Fruit fly (Drosophila melanogaster): ENCODE data around the gene CG31189.

The CG31189 gene

DNA sequence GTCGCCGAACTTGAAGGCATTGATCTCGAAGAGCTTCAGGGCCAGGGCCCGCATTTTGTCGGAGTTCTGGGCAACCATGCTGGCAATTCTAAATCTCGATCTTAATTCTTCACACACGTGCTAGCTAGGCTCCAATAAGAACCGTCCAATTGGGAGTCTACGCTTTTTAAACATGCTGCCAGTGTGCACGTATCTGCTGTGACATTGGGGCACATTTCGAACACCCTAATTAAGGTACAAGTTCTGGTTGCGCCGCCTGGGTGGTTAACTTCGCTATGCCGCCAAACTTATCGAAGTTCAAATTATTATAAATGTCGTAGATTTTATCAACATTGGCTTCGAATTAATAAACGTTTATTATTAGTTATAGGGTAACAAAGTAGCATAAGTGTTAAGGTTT is 27.5 kb upstream of the CG31189 start, which contains the start of gene r-l:
Gene r-l (minus strand): TSS at position 179 of the 400 bp plus-strand sequence.
- TF ChIP-seq Myc (optimal IDR thresholded peaks at IDR 0.05), result no peak
- no peak for TF ChIP-seq ttk (optimal IDR thresholded peaks at IDR 0.05)
- no peak for TF ChIP-seq Sin3A (optimal IDR thresholded peaks at IDR 0.05)
- no peak for TF ChIP-seq insv (optimal IDR thresholded peaks at IDR 0.05)
- no peak for TF ChIP-seq h (optimal IDR thresholded peaks at IDR 0.05)
- TF ChIP-seq psq (optimal IDR thresholded peaks at IDR 0.05), result no peak

DNA sequence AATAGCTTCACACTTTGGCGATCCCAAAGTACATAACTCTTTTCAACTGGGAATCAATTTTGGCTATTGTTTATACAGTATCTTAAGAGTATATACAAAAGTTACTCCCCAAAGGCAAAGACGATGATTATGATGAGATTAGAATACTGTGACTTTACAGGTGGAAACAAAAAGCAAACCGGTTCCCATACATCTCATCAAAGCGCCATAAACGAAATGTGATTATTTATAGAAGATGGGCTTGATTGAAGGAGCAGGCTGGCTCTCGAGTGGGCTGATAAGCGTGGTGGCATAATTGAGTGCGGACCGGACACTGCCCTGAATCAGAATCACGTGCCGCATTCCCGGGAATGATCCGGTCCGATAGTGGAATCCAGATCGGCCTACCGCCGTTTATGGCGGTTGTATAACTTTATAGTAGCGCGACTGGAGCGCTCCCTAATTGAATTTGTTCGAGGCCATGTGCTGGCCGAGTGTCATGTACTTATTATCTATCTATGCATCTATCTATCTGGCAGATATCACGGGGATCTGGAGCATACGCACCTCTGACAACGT is 26.4 kb upstream of the CG31189 start:
- TF ChIP-seq Sin3A (optimal IDR thresholded peaks at IDR 0.05) (no peak), insv (optimal IDR thresholded peaks at IDR 0.05) (no peak), ttk (optimal IDR thresholded peaks at IDR 0.05) (no peak), psq (optimal IDR thresholded peaks at IDR 0.05) (no peak), Myc (optimal IDR thresholded peaks at IDR 0.05) (no peak), h (optimal IDR thresholded peaks at IDR 0.05) (no peak)

DNA sequence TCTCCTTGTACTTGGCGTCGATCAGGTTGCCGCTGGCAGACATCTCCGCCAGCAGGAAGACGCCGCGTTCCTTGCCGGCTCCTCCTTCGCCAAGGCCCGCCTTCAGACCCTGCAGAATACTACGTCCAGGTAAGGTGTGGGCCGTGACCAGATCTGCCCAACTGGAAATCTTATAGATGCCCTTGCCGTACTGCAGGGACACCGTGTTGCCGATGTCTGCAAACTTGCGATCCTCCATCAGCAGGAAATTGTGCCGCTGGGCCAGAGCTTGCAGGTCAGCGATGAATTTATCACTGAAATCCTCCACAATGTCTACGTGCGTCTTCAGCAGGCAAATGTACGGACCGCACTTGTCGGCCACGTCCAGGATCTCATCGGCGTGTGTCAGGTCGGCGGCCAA is 25.7 kb upstream of the CG31189 start:
- peak; percentile 51 for TF ChIP-seq insv (optimal IDR thresholded peaks at IDR 0.05)
- TF ChIP-seq ttk (optimal IDR thresholded peaks at IDR 0.05), result no peak

DNA sequence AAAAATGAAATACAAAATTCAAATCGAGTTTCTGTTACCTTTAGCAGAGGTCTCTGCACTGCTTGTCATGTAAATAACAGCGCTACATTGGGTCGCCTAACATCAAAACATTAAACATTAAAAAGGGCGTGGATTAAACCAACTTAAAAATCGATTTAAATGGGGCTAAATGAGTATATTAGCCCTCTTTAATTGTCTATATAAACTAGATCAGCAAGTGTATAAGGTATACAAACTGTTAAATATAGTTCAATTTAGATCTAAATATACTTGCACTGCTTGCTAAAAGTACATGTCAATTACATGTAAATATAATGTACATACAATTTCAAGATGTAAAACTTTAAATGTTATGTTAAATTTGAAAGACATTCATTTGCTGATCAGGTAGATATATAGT is 24.1 kb upstream of the CG31189 start:
- TF ChIP-seq ttk (optimal IDR thresholded peaks at IDR 0.05), result no peak
- TF ChIP-seq psq (optimal IDR thresholded peaks at IDR 0.05), result no peak
- TF ChIP-seq insv (optimal IDR thresholded peaks at IDR 0.05), result no peak
- no peak for TF ChIP-seq Myc (optimal IDR thresholded peaks at IDR 0.05)
- no peak for TF ChIP-seq Sin3A (optimal IDR thresholded peaks at IDR 0.05)
- TF ChIP-seq h (optimal IDR thresholded peaks at IDR 0.05), result no peak

DNA sequence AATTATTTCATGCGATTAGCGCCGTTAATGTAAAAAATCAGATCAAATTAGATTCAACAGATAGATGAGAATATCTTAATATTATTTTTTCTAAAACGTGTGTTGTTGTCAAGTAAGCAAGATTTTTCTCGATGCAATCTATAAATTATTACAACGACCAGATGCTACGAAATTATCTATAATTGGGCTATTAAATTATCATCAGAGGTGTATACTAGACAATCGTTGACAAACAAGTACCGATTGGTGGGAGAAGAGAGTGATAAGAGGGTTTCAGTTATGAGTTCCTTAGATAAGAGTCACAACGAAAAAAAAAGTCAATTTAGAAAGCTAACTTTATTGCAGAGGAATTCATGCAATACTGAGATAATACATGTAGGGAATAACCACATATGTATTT is 21.9 kb upstream of the CG31189 start:
- TF ChIP-seq psq (optimal IDR thresholded peaks at IDR 0.05) (no peak), insv (optimal IDR thresholded peaks at IDR 0.05) (no peak), h (optimal IDR thresholded peaks at IDR 0.05) (no peak), Sin3A (optimal IDR thresholded peaks at IDR 0.05) (no peak), ttk (optimal IDR thresholded peaks at IDR 0.05) (no peak), Myc (optimal IDR thresholded peaks at IDR 0.05) (no peak)

DNA sequence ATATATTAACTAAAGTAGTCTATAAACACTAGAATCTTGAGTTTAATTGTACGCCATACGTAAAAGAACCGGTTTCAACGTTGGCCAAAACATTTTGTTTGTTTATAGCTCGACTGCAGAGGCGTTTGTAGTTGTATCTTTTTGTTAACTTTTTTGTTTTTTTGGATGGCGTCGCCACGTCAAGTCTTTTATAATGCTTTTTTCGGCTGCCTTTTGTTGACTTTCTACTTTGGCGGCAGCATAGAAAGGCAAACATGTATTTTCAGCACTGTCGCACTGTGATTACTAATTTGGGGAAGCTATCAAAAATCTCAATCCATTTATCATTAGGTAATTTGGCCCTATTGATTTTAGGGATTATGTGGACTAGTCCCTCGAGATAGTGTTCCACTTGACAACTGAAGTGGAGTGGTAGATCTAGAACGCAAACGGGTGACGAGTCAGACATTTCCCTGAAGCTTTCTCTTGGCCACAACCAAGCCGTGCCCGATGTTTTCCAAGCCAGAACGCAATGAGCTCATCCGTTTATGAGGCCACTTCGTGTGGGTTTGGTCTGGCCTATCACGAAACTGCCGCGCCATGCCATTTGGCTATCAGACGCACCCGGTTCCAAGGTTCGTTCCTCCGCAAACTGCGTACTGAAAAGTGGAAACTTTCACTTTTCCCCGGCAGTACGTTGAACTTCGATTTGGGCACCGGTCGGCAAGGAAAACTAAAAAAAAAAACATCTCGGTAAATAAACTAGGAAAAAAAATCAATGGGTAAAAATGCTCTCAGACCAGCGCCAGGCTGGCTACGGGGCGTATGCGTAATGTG is 21.0 kb upstream of the CG31189 start:
- no peak for TF ChIP-seq insv (optimal IDR thresholded peaks at IDR 0.05)
- TF ChIP-seq h (optimal IDR thresholded peaks at IDR 0.05), result no peak
- no peak for TF ChIP-seq psq (optimal IDR thresholded peaks at IDR 0.05)
- TF ChIP-seq ttk (optimal IDR thresholded peaks at IDR 0.05), result no peak
- TF ChIP-seq Myc (optimal IDR thresholded peaks at IDR 0.05), result no peak
- no peak for TF ChIP-seq Sin3A (optimal IDR thresholded peaks at IDR 0.05)

DNA sequence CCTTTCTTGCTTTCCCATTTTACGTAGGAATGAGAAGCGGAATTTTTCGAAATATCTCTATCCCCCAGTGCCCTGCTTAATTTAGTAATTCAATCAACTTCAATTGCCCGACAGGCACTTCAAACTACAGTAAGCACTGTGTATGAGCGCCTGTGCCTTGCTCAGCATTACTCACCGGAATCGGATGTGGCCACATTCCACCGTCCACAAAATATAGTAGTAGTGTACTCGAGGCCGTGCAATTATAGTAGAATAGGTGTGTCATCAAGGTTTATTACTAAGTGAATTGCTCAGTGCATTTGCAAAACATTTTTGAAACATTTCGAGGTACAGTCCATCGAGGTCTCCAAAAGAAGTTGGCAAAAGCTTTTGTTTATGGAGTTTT is 20.0 kb upstream of the CG31189 start:
- TF ChIP-seq h (optimal IDR thresholded peaks at IDR 0.05), result no peak
- TF ChIP-seq insv (optimal IDR thresholded peaks at IDR 0.05), result no peak
- TF ChIP-seq Myc (optimal IDR thresholded peaks at IDR 0.05), result no peak
- no peak for TF ChIP-seq ttk (optimal IDR thresholded peaks at IDR 0.05)
- no peak for TF ChIP-seq psq (optimal IDR thresholded peaks at IDR 0.05)
- no peak for TF ChIP-seq Sin3A (optimal IDR thresholded peaks at IDR 0.05)

DNA sequence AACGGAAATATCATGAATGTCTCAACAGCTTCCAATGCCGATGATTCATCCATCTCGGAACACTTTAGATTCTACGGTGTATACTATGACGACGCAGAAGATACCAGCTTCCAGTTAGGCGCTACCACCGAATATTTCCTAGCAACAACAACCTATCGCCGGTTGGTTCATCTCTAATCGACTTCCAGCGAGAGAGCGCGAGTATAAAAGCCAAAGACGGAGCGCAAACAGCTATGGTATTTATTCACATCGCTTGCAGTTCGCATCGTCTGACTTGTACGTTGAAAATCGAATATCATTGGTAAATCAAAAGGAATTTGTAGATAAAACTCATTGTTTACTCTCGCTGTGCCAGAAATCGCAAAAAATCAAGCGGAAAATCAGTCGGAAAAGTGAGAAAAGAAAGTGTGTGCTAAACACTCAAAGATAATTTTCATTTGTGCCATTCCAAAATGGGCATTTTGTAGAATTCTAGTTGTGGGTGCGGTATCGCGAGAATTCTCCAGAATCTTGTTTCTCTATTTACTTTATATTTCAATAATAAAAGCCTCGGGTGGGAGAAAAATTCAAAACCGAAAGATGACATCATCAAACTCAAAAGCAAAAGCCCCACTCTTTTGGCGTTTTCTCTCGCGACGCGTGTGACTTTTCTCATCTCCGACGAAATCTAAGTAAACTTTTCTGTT is 19.5 kb upstream of the CG31189 start, which contains the start of gene AnxB9:
Gene AnxB9 (plus strand): TSS at position 232 of the 686 bp plus-strand sequence.
- TF ChIP-seq ttk (optimal IDR thresholded peaks at IDR 0.05) (no peak), insv (optimal IDR thresholded peaks at IDR 0.05) (no peak), Myc (optimal IDR thresholded peaks at IDR 0.05) (no peak), h (optimal IDR thresholded peaks at IDR 0.05) (no peak)

DNA sequence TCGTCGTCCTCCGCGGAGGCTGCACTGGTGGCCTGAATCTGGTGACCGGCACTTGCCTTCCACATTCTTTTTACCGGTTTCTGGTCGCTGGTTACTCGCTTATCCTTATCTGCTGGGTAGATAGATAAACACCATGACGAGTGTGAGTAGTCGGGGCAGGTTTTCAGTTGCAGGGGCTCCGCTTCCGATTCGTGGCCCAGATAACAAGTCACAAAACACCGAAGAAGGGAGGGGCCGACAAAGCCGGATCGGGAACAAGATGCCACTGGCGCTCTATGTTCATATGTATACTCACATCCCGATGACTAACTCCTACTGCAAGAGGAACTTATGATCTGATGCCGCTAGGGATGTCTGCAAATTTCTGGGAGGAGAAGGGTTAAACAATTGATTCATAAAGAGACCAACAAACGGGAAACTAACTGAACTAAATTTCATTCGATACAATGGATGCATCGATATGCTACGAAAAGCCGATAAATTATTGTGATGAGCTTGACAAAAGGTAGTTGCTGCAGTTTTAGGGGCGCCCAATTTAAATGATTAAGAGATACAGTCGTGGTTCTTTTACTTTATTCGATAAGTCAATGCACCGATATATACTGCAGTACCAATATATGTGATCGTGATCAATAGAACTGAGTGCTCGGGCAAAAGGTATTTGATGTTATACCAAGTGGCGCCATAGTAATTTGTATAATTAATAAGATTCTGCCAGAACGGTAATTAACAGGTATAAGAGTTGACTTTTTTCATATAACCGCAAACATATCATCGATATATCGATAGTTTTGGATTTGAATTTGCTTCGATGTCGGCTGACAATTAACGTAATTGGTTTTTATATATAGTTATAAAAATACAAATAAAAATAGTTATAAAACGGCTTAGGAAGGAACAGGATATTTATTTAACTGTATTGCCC is 18.6 kb upstream of the CG31189 start, which contains the start of gene Cortactin:
Gene Cortactin (minus strand): TSS at position 472 of the 925 bp plus-strand sequence.
- TF ChIP-seq psq (optimal IDR thresholded peaks at IDR 0.05) (peak; percentile 96), ttk (optimal IDR thresholded peaks at IDR 0.05) (no peak)

DNA sequence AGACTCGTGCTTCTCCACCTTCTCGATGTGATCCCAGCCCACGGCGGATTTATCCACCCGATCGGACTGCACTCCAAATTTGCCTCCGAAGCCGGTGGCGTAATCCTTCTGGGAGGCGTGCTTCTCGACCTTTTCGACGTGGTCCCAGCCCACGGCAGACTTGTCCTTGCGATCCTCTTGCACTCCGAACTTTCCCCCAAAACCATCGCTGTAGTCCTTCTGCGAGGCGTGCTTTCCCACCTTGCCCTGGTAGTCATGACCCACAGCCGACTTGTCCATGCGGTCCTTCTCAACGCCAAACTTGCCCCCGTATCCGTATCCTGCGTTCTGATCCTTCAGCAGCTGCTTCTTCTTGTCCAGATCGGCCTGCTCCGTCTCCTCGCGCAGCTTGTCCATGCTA is 17.8 kb upstream of the CG31189 start:
- TF ChIP-seq ttk (optimal IDR thresholded peaks at IDR 0.05) (peak; percentile 59), insv (optimal IDR thresholded peaks at IDR 0.05) (no peak), psq (optimal IDR thresholded peaks at IDR 0.05) (no peak), h (optimal IDR thresholded peaks at IDR 0.05) (no peak)

DNA sequence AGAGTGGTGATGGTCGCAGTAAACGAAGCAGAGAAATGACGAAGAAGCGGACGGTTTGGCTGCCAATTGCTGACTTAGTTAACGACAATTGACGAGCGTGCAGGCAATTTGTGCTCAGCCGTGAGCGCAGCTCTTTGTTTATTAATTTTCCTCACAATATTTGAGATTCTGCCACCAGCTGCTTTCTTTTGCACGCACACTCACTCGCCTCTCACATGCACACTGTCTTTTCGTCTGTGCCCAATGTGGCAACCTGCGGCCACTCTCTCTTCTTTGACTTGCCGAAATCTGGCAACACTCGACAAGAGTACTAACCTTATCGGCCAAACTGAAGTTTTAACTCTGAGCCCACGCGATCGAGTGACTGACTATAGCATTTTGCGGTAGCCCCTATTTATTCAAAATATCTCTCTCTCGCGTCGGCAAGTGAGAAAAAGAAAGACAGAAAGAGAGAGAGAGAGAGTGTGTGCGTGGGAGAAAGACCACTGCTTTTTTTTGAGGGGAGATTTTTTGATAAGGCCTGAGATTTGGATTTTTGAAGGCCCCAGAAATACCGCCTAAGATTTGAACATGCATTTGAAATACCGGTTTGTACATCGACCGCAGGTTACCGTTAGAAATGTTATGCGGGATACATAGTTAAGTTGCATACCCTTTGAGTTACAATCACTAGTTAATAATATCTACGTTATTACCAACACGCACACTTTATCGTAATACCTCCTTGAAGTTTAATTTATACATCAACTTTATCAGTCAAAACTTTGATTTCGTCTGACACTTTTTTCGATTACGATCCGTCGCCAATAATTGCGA is 15.0 kb upstream of the CG31189 start, which contains the start of gene Mvl:
Gene Mvl (minus strand): TSS at position 371 of the 816 bp plus-strand sequence.
- TF ChIP-seq Sin3A (optimal IDR thresholded peaks at IDR 0.05), result no peak
- TF ChIP-seq ttk (optimal IDR thresholded peaks at IDR 0.05), result no peak
- no peak for TF ChIP-seq h (optimal IDR thresholded peaks at IDR 0.05)
- no peak for TF ChIP-seq psq (optimal IDR thresholded peaks at IDR 0.05)
- no peak for TF ChIP-seq Myc (optimal IDR thresholded peaks at IDR 0.05)
